Fruit fly (Drosophila melanogaster) whole organism, embryonic: ENCODE results near the gene mib2.
A peak's percentile ranks its signal among the peaks of the same experiment; 100 is the strongest.

Experiments used
- Bgb ChIP-seq: fragments of 200-800 bp; sonication (Bioruptor generic); IDR thresholded peaks from 2 replicates; pipeline ENCODE4 v1.3.6; 2022; ENCODE audit warnings: missing biosample characterization, missing genetic modification characterization; ENCODE audit not compliant: partially characterized antibody
- CG11504 ChIP-seq: fragments of 200-800 bp; sonication (Bioruptor generic); optimal IDR thresholded peaks from 3 replicates; lab custom pipeline; 2019; ENCODE audit warnings: missing biosample characterization, mild to moderate bottlenecking, missing genetic modification characterization, moderate library complexity
- CG1233 ChIP-seq: fragments of 200-800 bp; sonication (Bioruptor generic); optimal IDR thresholded peaks from 4 replicates; lab custom pipeline; 2018; ENCODE audit warnings: missing biosample characterization, mild to moderate bottlenecking, missing genetic modification characterization
- CG12659 ChIP-seq: fragments of 200-800 bp; sonication (Bioruptor generic); optimal IDR thresholded peaks from 3 replicates; lab custom pipeline; 2017; ENCODE audit warnings: mild to moderate bottlenecking, missing biosample characterization, missing genetic modification reagents, missing genetic modification characterization
- CG13287 ChIP-seq: fragments of 200-800 bp; sonication (Bioruptor generic); IDR thresholded peaks from 2 replicates; pipeline ENCODE4 v1.3.6; 2022; ENCODE audit warnings: missing biosample characterization, missing genetic modification characterization; ENCODE audit not compliant: partially characterized antibody
- CG13424 ChIP-seq: fragments of 200-800 bp; sonication (Bioruptor generic); optimal IDR thresholded peaks from 2 replicates; lab custom pipeline; 2019; ENCODE audit warnings: missing biosample characterization, mild to moderate bottlenecking, missing genetic modification characterization, moderate library complexity
- CG14860 ChIP-seq: fragments of 200-800 bp; sonication (Bioruptor generic); IDR thresholded peaks from 3 replicates; pipeline ENCODE4 v1.3.6; 2022; ENCODE audit warnings: missing biosample characterization, missing genetic modification characterization; ENCODE audit not compliant: partially characterized antibody
- CG17385 ChIP-seq: fragments of 200-800 bp; sonication (Bioruptor generic); optimal IDR thresholded peaks from 3 replicates; lab custom pipeline; 2018; ENCODE audit warnings: missing biosample characterization, mild to moderate bottlenecking, missing genetic modification characterization
- CG2120 ChIP-seq: fragments of 200-800 bp; sonication (Bioruptor generic); optimal IDR thresholded peaks from 3 replicates; lab custom pipeline; 2016; ENCODE audit warnings: missing biosample characterization, missing genetic modification characterization
- CG2129 ChIP-seq: fragments of 200-800 bp; sonication (Bioruptor generic); IDR thresholded peaks from 2 replicates; pipeline ENCODE4 v1.3.6; 2022; ENCODE audit warnings: missing biosample characterization, missing genetic modification characterization; ENCODE audit not compliant: partially characterized antibody
- CG2199 ChIP-seq: fragments of 200-800 bp; sonication (Bioruptor generic); IDR thresholded peaks from 3 replicates; pipeline ENCODE4 v1.3.6; 2022; ENCODE audit warnings: missing biosample characterization, missing genetic modification characterization
- CG2678 ChIP-seq: fragments of 200-800 bp; sonication (Bioruptor generic); optimal IDR thresholded peaks from 3 replicates; lab custom pipeline; 2019; ENCODE audit warnings: missing biosample characterization, mild to moderate bottlenecking, missing genetic modification characterization, moderate library complexity
- CG30020 ChIP-seq: fragments of 200-800 bp; optimal IDR thresholded peaks from 2 replicates; lab custom pipeline; 2019; ENCODE audit warnings: missing biosample characterization, mild to moderate bottlenecking, missing genetic modification characterization, moderate library complexity
- CG3065 ChIP-seq: fragments of 200-800 bp; sonication (Bioruptor generic); optimal IDR thresholded peaks from 2 replicates; lab custom pipeline; 2016; ENCODE audit warnings: missing biosample characterization, missing genetic modification characterization
- CG3995 ChIP-seq: fragments of 200-800 bp; sonication (Bioruptor generic); optimal IDR thresholded peaks from 3 replicates; lab custom pipeline; 2016; ENCODE audit warnings: missing biosample characterization, missing genetic modification characterization
- CG42726 ChIP-seq: fragments of 200-800 bp; sonication (Bioruptor generic); IDR thresholded peaks from 2 replicates; pipeline ENCODE4 v1.3.6; 2022; ENCODE audit warnings: missing biosample characterization, missing genetic modification characterization; ENCODE audit not compliant: partially characterized antibody
- CG6791 ChIP-seq: fragments of 200-800 bp; sonication (Bioruptor generic); IDR thresholded peaks from 3 replicates; pipeline ENCODE4 v1.3.6; 2022; ENCODE audit warnings: missing biosample characterization, missing genetic modification characterization; ENCODE audit not compliant: partially characterized antibody
- Dll ChIP-seq: fragments of 200-800 bp; sonication (Bioruptor generic); IDR thresholded peaks from 4 replicates; pipeline ENCODE4 v1.3.6; 2022; ENCODE audit warnings: missing biosample characterization, missing genetic modification characterization; ENCODE audit not compliant: partially characterized antibody
- Dp ChIP-seq: fragments of 200-800 bp; sonication (Bioruptor generic); optimal IDR thresholded peaks from 2 replicates; lab custom pipeline; 2018; ENCODE audit warnings: missing biosample characterization, mild to moderate bottlenecking, missing genetic modification characterization, moderate library complexity
- Ets97D ChIP-seq: fragments of 200-800 bp; sonication (Bioruptor generic); optimal IDR thresholded peaks from 3 replicates; lab custom pipeline; 2016; ENCODE audit warnings: missing biosample characterization, missing genetic modification characterization
- HmgZ ChIP-seq: fragments of 200-800 bp; sonication (Bioruptor generic); optimal IDR thresholded peaks from 2 replicates; lab custom pipeline; 2018; ENCODE audit warnings: missing biosample characterization, mild to moderate bottlenecking, missing genetic modification characterization
- MESR4 ChIP-seq: fragments of 200-800 bp; sonication (Bioruptor generic); optimal IDR thresholded peaks from 2 replicates; lab custom pipeline; 2018; ENCODE audit warnings: missing biosample characterization, mild to moderate bottlenecking, missing genetic modification characterization, moderate library complexity
- Mad ChIP-seq: fragments of 200-800 bp; sonication (Bioruptor generic); optimal IDR thresholded peaks from 2 replicates; lab custom pipeline; 2016; ENCODE audit warnings: missing biosample characterization, missing genetic modification characterization
- Ptx1 ChIP-seq: fragments of 200-800 bp; sonication (Bioruptor generic); IDR thresholded peaks from 2 replicates; pipeline ENCODE4 v1.3.6; 2022; ENCODE audit warnings: missing biosample characterization, missing genetic modification characterization
- Sry-δ ChIP-seq: fragments of 200-800 bp; sonication (Bioruptor generic); optimal IDR thresholded peaks from 2 replicates; lab custom pipeline; 2016; ENCODE audit warnings: missing biosample characterization, missing genetic modification characterization
- Xrp1 ChIP-seq: fragments of 200-800 bp; sonication (Bioruptor generic); IDR thresholded peaks from 2 replicates; pipeline ENCODE4 v1.3.6; 2022; ENCODE audit warnings: missing biosample characterization, missing genetic modification characterization
- YL-1 ChIP-seq: fragments of 200-800 bp; sonication (Bioruptor generic); optimal IDR thresholded peaks from 3 replicates; lab custom pipeline; 2017; ENCODE audit warnings: missing biosample characterization, mild to moderate bottlenecking, missing genetic modification characterization
- amos ChIP-seq: fragments of 200-800 bp; sonication (Bioruptor generic); IDR thresholded peaks from 2 replicates; pipeline ENCODE4 v1.3.6; 2022; ENCODE audit warnings: missing biosample characterization, missing genetic modification characterization; ENCODE audit not compliant: partially characterized antibody
- chn ChIP-seq: fragments of 200-800 bp; sonication (Bioruptor generic); optimal IDR thresholded peaks from 2 replicates; lab custom pipeline; 2016; ENCODE audit warnings: missing biosample characterization, missing genetic modification characterization
- cwo ChIP-seq: fragments of 200-800 bp; sonication (Bioruptor generic); optimal IDR thresholded peaks from 3 replicates; lab custom pipeline; 2017; ENCODE audit warnings: missing biosample characterization, missing genetic modification characterization, mild to moderate bottlenecking, moderate library complexity, missing genetic modification reagents
- dm ChIP-seq: fragments of 200-800 bp; sonication (Bioruptor generic); optimal IDR thresholded peaks from 3 replicates; lab custom pipeline; 2016; ENCODE audit warnings: missing biosample characterization, missing genetic modification characterization
- dpn ChIP-seq, 2 experiments: fragments of 200-800 bp; sonication (Bioruptor generic); optimal IDR thresholded peaks; 3 replicates each; lab custom pipeline; 2016; ENCODE audit warnings: missing biosample characterization in 2 of 2, missing genetic modification characterization in 2 of 2
- fru ChIP-seq: fragments of >200 bp; optimal IDR thresholded peaks from 2 replicates; lab custom pipeline; 2017
- grau ChIP-seq: fragments of 200-800 bp; optimal IDR thresholded peaks from 3 replicates; lab custom pipeline; 2019; ENCODE audit warnings: missing biosample characterization, mild to moderate bottlenecking, missing genetic modification characterization, moderate library complexity
- hb ChIP-seq: fragments of 200-800 bp; sonication (Bioruptor generic); IDR thresholded peaks from 3 replicates; pipeline ENCODE4 v1.3.6; 2022; ENCODE audit warnings: missing biosample characterization, missing genetic modification characterization; ENCODE audit not compliant: partially characterized antibody
- her ChIP-seq: fragments of 200-800 bp; sonication (Bioruptor generic); optimal IDR thresholded peaks from 2 replicates; lab custom pipeline; 2016; ENCODE audit warnings: missing biosample characterization, missing genetic modification characterization
- kah ChIP-seq: fragments of 200-800 bp; sonication (Bioruptor generic); optimal IDR thresholded peaks from 2 replicates; lab custom pipeline; 2018; ENCODE audit warnings: missing biosample characterization, mild to moderate bottlenecking, missing genetic modification characterization
- mld ChIP-seq: fragments of 200-800 bp; sonication (Bioruptor generic); IDR thresholded peaks from 3 replicates; pipeline ENCODE4 v1.3.6; 2022; ENCODE audit warnings: missing biosample characterization, missing genetic modification characterization; ENCODE audit not compliant: partially characterized antibody
- nerfin-2 ChIP-seq: fragments of 200-800 bp; sonication (Bioruptor generic); IDR thresholded peaks from 2 replicates; pipeline ENCODE4 v1.3.6; 2022; ENCODE audit warnings: missing biosample characterization, missing genetic modification characterization; ENCODE audit not compliant: partially characterized antibody
- phol ChIP-seq: fragments of 200-800 bp; sonication (Bioruptor generic); optimal IDR thresholded peaks from 3 replicates; lab custom pipeline; 2018; ENCODE audit warnings: missing biosample characterization, mild to moderate bottlenecking, missing genetic modification characterization, moderate library complexity
- pzg ChIP-seq: fragments of 200-800 bp; sonication (Bioruptor generic); optimal IDR thresholded peaks from 3 replicates; lab custom pipeline; 2018; ENCODE audit warnings: missing biosample characterization, mild to moderate bottlenecking, missing genetic modification characterization, moderate library complexity
- sens ChIP-seq: fragments of 200-800 bp; sonication (Bioruptor generic); peaks from one replicate; lab custom pipeline; 2016; ENCODE audit warnings: missing biosample characterization, missing genetic modification characterization
- sna ChIP-seq: fragments of 200-800 bp; sonication (Bioruptor generic); IDR thresholded peaks from 2 replicates; pipeline ENCODE4 v1.3.6; 2022; ENCODE audit warnings: missing biosample characterization, missing genetic modification characterization; ENCODE audit not compliant: partially characterized antibody
- sug ChIP-seq: fragments of 200-800 bp; optimal IDR thresholded peaks from 2 replicates; lab custom pipeline; 2019; ENCODE audit warnings: missing biosample characterization, mild to moderate bottlenecking, missing genetic modification characterization, moderate library complexity
- trem ChIP-seq: fragments of 200-800 bp; optimal IDR thresholded peaks from 3 replicates; lab custom pipeline; 2019; ENCODE audit warnings: missing biosample characterization, mild to moderate bottlenecking, missing genetic modification characterization, moderate library complexity
- vnd ChIP-seq: fragments of 200-800 bp; sonication (Bioruptor generic); IDR thresholded peaks from 3 replicates; pipeline ENCODE4 v1.3.6; 2022; ENCODE audit warnings: missing biosample characterization, missing genetic modification characterization; ENCODE audit not compliant: partially characterized antibody
- zen2 ChIP-seq: fragments of 200-800 bp; sonication (Bioruptor generic); IDR thresholded peaks from 3 replicates; pipeline ENCODE4 v1.3.6; 2022; ENCODE audit warnings: missing biosample characterization, missing genetic modification characterization; ENCODE audit not compliant: partially characterized antibody

The mib2 gene

dm6 chr2L:19034213-19034929, at the start of gene mib2, which contains the start of gene CG31800:
Gene mib2, plus strand, starts transcription at chr2L:19034444.
Gene CG31800, minus strand, starts transcription at chr2L:19034576.
- TF ChIP-seq YL-1 (peak; percentile 59), sug (tag; lab: Kevin White, UChicago) (peak; percentile 38), CG12659 (GFP tag; lab: Kevin White, UChicago) (peak; percentile 40), Dll (GFP tag; lab: Robert Waterston, UW) (peak; percentile 83), CG2678 (no peak), CG2129 (peak; percentile 74), nerfin-2 (peak; percentile 78), CG3995 (GFP tag; lab: Kevin White, UChicago) (peak; percentile 48), HmgZ (tag; lab: Kevin White, UChicago) (no peak), dm (peak; percentile 57), Xrp1 (GFP tag; lab: Robert Waterston, UW) (no peak), trem (peak; percentile 58), Sry-δ (peak; percentile 93), CG13287 (GFP tag; lab: Robert Waterston, UW) (peak; percentile 78), CG17385 (GFP tag; lab: Kevin White, UChicago) (peak; percentile 95), CG1233 (GFP tag; lab: Kevin White, UChicago) (no peak), Ptx1 (GFP tag; lab: Robert Waterston, UW) (no peak), Bgb (peak; percentile 89), fru (lab: Kevin White, UChicago) (no peak), CG42726 (GFP tag; lab: Robert Waterston, UW) (peak; percentile 80), grau (tag; lab: Kevin White, UChicago) (peak; percentile 20), CG11504 (tag; lab: Kevin White, UChicago) (peak; percentile 23), Mad (no peak), Ets97D (peak; percentile 8), amos (GFP tag; lab: Robert Waterston, UW) (peak; percentile 88), sens (peak; percentile 55), Dp (no peak), zen2 (GFP tag; lab: Robert Waterston, UW) (peak; percentile 81; the same call in 2 of the 3 replicates), phol (tag; lab: Kevin White, UChicago) (peak; percentile 5), CG2199 (GFP tag; lab: Robert Waterston, UW) (0 out of 3 replicates have a peak, but pooled peaks have one; percentile 53), hb (peak; percentile 77; the same call in 2 of the 3 replicates), sna (peak; percentile 83), cwo (GFP tag; lab: Kevin White, UChicago) (no peak), mld (GFP tag; lab: Robert Waterston, UW) (peak; percentile 84), her (GFP tag; lab: Kevin White, UChicago) (no peak), pzg (GFP tag; lab: Kevin White, UChicago) (peak; percentile 63), CG2120 (GFP tag; lab: Kevin White, UChicago) (peak; percentile 42), MESR4 (peak; percentile 79), kah (no peak), chn (GFP tag; lab: Kevin White, UChicago) (peak; percentile 1), CG13424 (tag; lab: Kevin White, UChicago) (peak; percentile 2), CG3065 (no peak), CG14860 (peak; percentile 76), CG6791 (GFP tag; lab: Robert Waterston, UW) (peak; percentile 85), vnd (peak; percentile 77), dpn (GFP tag; optimal IDR thresholded peaks at IDR 0.05; lab: Kevin White, UChicago) (peak in 1 of 2 experiments; percentile 0), CG30020 (tag; lab: Kevin White, UChicago) (peak; percentile 39)
